Fruit fly (Drosophila melanogaster): ENCODE data around the gene CG6149.

The CG6149 gene

DNA sequence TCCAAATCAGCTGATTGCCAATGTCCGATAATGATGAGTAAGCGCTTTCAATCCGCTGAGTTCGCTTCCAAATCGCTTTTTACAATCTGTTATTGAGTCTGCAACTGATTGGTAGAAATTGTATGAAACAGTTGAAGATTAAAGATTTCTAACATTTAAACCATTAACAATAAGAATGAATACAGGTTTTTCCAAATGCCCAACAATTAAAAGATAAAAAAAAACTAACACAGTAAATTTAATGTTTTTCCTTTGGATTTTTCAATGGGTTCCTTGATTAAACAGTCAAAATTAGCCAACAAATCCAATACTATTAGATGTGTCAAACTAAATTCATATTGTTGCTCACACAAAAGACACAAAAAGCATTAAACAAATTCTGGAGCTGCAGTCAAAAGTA, 9.6 kb upstream of the CG6149 start, which contains the start of gene CG7557:
Gene CG7557, plus strand, starts transcription at position 301 of the 400 bp plus-strand sequence.
- no peak for TF ChIP-seq CG7101 (tag; optimal IDR thresholded peaks at IDR 0.05)
- TF ChIP-seq bab1 (GFP tag; optimal IDR thresholded peaks at IDR 0.05) = no peak
- no peak for TF ChIP-seq CG12768 (GFP tag; optimal IDR thresholded peaks at IDR 0.05)
- TF ChIP-seq Hr96 (GFP tag; optimal IDR thresholded peaks at IDR 0.05) = no peak
- no peak for TF ChIP-seq ovo (GFP tag; optimal IDR thresholded peaks at IDR 0.05)
- TF ChIP-seq CG14711 (tag; optimal IDR thresholded peaks at IDR 0.05) = no peak
- TF ChIP-seq toe (GFP tag; optimal IDR thresholded peaks at IDR 0.05) = no peak
- TF ChIP-seq tj (GFP tag; optimal IDR thresholded peaks at IDR 0.05) = no peak
- TF ChIP-seq CG33017 (tag; optimal IDR thresholded peaks at IDR 0.05) = no peak
- no peak for TF ChIP-seq CG11617 (GFP tag; optimal IDR thresholded peaks at IDR 0.05)
- no peak for TF ChIP-seq cic (GFP tag; optimal IDR thresholded peaks at IDR 0.05)
- no peak for TF ChIP-seq CG5204 (GFP tag; optimal IDR thresholded peaks at IDR 0.05)
- no peak for TF ChIP-seq Clk (GFP tag; optimal IDR thresholded peaks at IDR 0.05)
- no peak for TF ChIP-seq Crg-1 (GFP tag; optimal IDR thresholded peaks at IDR 0.05)
- TF ChIP-seq kay (GFP tag; ENCODE audit: borderline replicate concordance) = no peak

DNA sequence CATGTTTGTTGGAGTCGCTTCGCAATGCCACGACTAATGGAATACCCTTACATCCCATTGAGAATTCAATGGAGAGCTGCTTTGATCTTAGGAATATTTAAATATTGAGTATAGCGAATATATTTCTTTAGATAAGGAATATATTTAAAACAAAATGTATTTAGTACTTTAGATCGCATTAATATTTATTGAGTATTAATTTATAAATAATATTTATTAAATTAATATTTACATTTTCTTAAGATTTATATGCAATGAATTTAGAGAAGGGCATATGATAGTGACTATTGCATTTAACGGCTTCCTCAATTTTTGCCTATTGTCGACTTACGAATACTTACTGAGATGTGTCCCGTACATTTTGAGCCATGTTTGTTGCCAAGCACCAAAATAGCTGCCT, 8.9 kb upstream of the CG6149 start:
- TF ChIP-seq bab1 (GFP tag; optimal IDR thresholded peaks at IDR 0.05) = no peak
- no peak for TF ChIP-seq ovo (GFP tag; optimal IDR thresholded peaks at IDR 0.05)
- TF ChIP-seq cnc (optimal IDR thresholded peaks at IDR 0.05) = no peak
- no peak for TF ChIP-seq Hr96 (GFP tag; optimal IDR thresholded peaks at IDR 0.05)
- TF ChIP-seq Clk (GFP tag; optimal IDR thresholded peaks at IDR 0.05) = no peak
- TF ChIP-seq CG7101 (tag; optimal IDR thresholded peaks at IDR 0.05) = no peak
- TF ChIP-seq toe (GFP tag; optimal IDR thresholded peaks at IDR 0.05) = no peak
- TF ChIP-seq kay (GFP tag; ENCODE audit: borderline replicate concordance) = no peak
- TF ChIP-seq CG11617 (GFP tag; optimal IDR thresholded peaks at IDR 0.05) = no peak
- no peak for TF ChIP-seq CG14711 (tag; optimal IDR thresholded peaks at IDR 0.05)
- no peak for TF ChIP-seq CG1620 (GFP tag; optimal IDR thresholded peaks at IDR 0.05)
- no peak for TF ChIP-seq CG12768 (GFP tag; optimal IDR thresholded peaks at IDR 0.05)
- no peak for TF ChIP-seq Mnt (GFP tag; optimal IDR thresholded peaks at IDR 0.05)
- no peak for TF ChIP-seq Crg-1 (GFP tag; optimal IDR thresholded peaks at IDR 0.05)
- no peak for TF ChIP-seq CG7045 (GFP tag; optimal IDR thresholded peaks at IDR 0.05)
- no peak for TF ChIP-seq tj (GFP tag; optimal IDR thresholded peaks at IDR 0.05)
- TF ChIP-seq CG33017 (tag; optimal IDR thresholded peaks at IDR 0.05) = no peak
- no peak for TF ChIP-seq CG5204 (GFP tag; optimal IDR thresholded peaks at IDR 0.05)
- TF ChIP-seq pad (GFP tag; optimal IDR thresholded peaks at IDR 0.05) = no peak
- no peak for TF ChIP-seq cic (GFP tag; optimal IDR thresholded peaks at IDR 0.05)

DNA sequence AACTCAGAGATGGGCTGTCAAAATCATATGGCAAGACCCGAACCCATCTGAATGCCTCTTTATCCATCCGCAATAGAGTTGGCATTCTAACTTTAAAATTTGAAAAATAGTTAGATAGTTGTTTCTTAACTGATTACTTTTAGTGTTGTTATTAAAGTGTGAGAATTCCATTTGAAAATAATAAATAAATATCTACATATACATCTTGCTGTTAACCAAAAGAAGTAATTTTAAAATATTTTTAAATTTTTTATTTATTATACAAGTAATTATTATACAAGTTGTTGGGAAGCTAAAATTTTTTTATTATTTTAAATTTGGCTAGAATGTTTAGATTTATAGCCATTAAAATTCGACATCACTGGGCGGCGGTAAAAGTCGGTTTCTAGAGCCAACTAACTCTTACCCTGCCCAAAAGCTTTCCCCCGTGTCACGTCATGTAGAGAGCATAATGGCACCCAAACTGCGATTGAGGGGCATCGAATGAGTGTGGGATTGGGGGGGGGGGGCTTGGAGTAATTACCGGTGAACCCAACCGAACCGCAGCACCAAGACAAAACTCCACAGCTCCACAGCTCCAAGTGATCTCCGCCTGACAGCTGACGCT, 8.3 kb upstream of the CG6149 start:
- no peak for TF ChIP-seq tj (GFP tag; optimal IDR thresholded peaks at IDR 0.05)
- no peak for TF ChIP-seq Crg-1 (GFP tag; optimal IDR thresholded peaks at IDR 0.05)
- TF ChIP-seq cic (GFP tag; optimal IDR thresholded peaks at IDR 0.05) = no peak
- no peak for TF ChIP-seq CG12768 (GFP tag; optimal IDR thresholded peaks at IDR 0.05)
- TF ChIP-seq cnc (optimal IDR thresholded peaks at IDR 0.05) = no peak
- no peak for TF ChIP-seq CG7101 (tag; optimal IDR thresholded peaks at IDR 0.05)
- no peak for TF ChIP-seq CG7045 (GFP tag; optimal IDR thresholded peaks at IDR 0.05)
- no peak for TF ChIP-seq ovo (GFP tag; optimal IDR thresholded peaks at IDR 0.05)
- no peak for TF ChIP-seq kay (GFP tag; ENCODE audit: borderline replicate concordance)
- TF ChIP-seq Mnt (GFP tag; optimal IDR thresholded peaks at IDR 0.05) = no peak
- TF ChIP-seq CG1620 (GFP tag; optimal IDR thresholded peaks at IDR 0.05) = no peak
- TF ChIP-seq Hr96 (GFP tag; optimal IDR thresholded peaks at IDR 0.05) = no peak
- no peak for TF ChIP-seq CG5204 (GFP tag; optimal IDR thresholded peaks at IDR 0.05)
- TF ChIP-seq CG14711 (tag; optimal IDR thresholded peaks at IDR 0.05) = no peak
- TF ChIP-seq Clk (GFP tag; optimal IDR thresholded peaks at IDR 0.05) = no peak
- TF ChIP-seq CG11617 (GFP tag; optimal IDR thresholded peaks at IDR 0.05) = no peak
- TF ChIP-seq bab1 (GFP tag; optimal IDR thresholded peaks at IDR 0.05) = no peak
- no peak for TF ChIP-seq toe (GFP tag; optimal IDR thresholded peaks at IDR 0.05)
- no peak for TF ChIP-seq pad (GFP tag; optimal IDR thresholded peaks at IDR 0.05)

DNA sequence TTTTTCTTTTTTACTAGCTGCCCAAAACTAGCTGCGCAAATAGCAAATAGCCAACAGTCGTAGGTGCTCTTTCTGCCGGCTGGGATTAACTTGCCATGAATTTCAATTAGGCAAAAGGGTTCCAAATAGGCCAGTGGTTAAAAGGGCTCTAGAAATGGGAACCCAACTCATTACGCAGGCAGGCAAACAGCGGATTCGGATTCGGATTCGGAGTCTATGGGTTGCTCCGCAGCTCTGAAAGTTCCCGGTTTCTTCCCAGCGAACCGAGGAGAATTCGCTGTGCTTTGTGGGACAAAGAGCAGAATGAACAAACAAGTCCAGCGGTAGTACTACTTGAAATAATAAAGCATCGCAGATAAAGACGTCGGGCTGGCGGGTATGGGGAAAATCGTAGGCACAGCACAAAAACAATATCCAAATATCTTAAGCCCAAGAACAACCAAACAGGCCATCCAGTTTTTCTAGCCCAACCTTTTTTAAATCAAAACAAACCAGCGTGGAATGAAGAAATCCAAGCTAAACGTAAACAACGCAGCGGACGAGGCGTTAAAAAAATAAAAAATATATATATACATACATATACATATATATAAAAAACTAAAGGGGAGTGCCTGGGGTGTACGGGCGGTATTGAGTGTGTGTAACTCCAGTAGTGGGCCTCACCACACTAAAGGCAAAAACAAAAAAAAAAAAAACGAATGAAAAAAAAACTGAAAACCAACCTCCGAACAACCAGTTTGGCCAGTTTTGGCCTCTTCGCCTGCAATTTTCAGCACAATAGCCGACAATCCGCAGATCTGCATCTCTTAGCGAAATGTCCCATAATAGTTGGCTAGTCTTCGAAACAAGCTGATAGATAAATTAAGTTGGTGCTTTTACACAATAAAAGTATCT, 6.9 kb upstream of the CG6149 start:
- no peak for TF ChIP-seq toe (GFP tag; optimal IDR thresholded peaks at IDR 0.05)
- TF ChIP-seq Clk (GFP tag; optimal IDR thresholded peaks at IDR 0.05) = no peak
- TF ChIP-seq CG5204 (GFP tag; optimal IDR thresholded peaks at IDR 0.05) = no peak
- no peak for TF ChIP-seq CG7045 (GFP tag; optimal IDR thresholded peaks at IDR 0.05)
- no peak for TF ChIP-seq CG14711 (tag; optimal IDR thresholded peaks at IDR 0.05)

DNA sequence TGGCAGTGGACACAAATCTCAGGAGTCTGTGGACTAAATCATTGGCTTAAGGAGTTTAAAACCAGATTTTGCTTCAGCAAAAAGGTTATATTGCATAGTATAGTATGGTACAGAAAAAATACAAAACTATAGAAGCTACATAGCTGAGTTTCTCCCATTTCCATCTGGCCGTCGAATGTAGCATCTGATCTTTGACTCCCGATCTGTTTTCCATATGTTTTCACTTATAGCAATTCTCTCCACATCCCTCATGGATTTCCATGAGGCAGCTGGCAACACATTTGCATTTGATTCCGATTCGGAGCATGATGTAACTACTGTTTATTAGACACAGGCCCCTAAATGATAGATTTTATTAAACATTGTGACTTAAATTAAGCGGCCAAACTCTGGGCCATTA, 5.5 kb upstream of the CG6149 start:
- no peak for TF ChIP-seq Mnt (GFP tag; optimal IDR thresholded peaks at IDR 0.05)
- TF ChIP-seq toe (GFP tag; optimal IDR thresholded peaks at IDR 0.05) = no peak
- no peak for TF ChIP-seq Clk (GFP tag; optimal IDR thresholded peaks at IDR 0.05)
- TF ChIP-seq CG7045 (GFP tag; optimal IDR thresholded peaks at IDR 0.05) = no peak
- TF ChIP-seq CG1620 (GFP tag; optimal IDR thresholded peaks at IDR 0.05) = no peak
- no peak for TF ChIP-seq CG14711 (tag; optimal IDR thresholded peaks at IDR 0.05)
- TF ChIP-seq CG7101 (tag; optimal IDR thresholded peaks at IDR 0.05) = no peak

DNA sequence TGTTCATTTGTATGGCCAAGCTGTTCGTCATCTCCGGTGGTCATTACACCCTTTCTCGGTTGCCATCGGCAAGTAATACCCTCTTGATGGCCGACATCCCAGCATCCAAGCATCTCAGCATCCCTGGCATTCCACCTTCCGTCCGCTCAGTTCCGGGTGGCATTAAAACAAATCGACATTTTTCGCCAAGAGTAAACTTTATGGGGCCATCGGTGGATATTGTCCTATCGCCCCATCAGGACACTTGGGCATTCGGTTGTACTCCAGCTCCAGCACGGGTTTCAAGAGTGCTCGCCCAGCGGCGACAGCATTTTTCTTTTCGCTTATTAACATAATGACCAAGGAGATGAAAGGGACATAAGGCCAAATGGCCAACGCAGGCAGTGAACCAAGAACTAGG, 5.0 kb upstream of the CG6149 start:
- TF ChIP-seq tj (GFP tag; optimal IDR thresholded peaks at IDR 0.05) (no peak), CG12768 (GFP tag; optimal IDR thresholded peaks at IDR 0.05) (no peak), bab1 (GFP tag; optimal IDR thresholded peaks at IDR 0.05) (no peak), pad (GFP tag; optimal IDR thresholded peaks at IDR 0.05) (no peak), kay (GFP tag; ENCODE audit: borderline replicate concordance) (no peak), Crg-1 (GFP tag; optimal IDR thresholded peaks at IDR 0.05) (no peak), ovo (GFP tag; optimal IDR thresholded peaks at IDR 0.05) (no peak), Mnt (GFP tag; optimal IDR thresholded peaks at IDR 0.05) (no peak), CG7101 (tag; optimal IDR thresholded peaks at IDR 0.05) (no peak), toe (GFP tag; optimal IDR thresholded peaks at IDR 0.05) (no peak), CG11617 (GFP tag; optimal IDR thresholded peaks at IDR 0.05) (no peak), CG33017 (tag; optimal IDR thresholded peaks at IDR 0.05) (no peak), CG14711 (tag; optimal IDR thresholded peaks at IDR 0.05) (no peak), CG1620 (GFP tag; optimal IDR thresholded peaks at IDR 0.05) (no peak)
